Worm (Caenorhabditis elegans) whole organism, L4 larva: ENCODE results near the gene ZK1128.1.

Experiments used
- T20F7.1 ChIP-seq: fragments of 200-800 bp; sonication (Bioruptor generic); optimal IDR thresholded peaks from 2 replicates; lab custom pipeline; 2018; ENCODE audit warnings: mild to moderate bottlenecking, missing genetic modification characterization, missing compliant biosample characterization
- ama-1 ChIP-seq: fragments of 150-350 bp; optimal IDR thresholded peaks from 2 replicates; lab custom pipeline; 2014; ENCODE audit warnings: inconsistent platforms, mixed read lengths
- mxl-2 ChIP-seq: fragments of 200-800 bp; sonication (Bioruptor generic); conservative IDR thresholded peaks from 2 replicates; pipeline ENCODE4 v1.3.6; 2022; ENCODE audit warnings: missing genetic modification reagents, missing genetic modification characterization, missing compliant biosample characterization

- TF ChIP-seq mxl-2 (GFP tag; lab: Robert Waterston, UW) (no peak), ama-1 (lab: Kevin White, UChicago) (no peak), T20F7.1 (no peak)
Observed at ce11 chrIII:10152495-10152894, 37.9 kb upstream of the ZK1128.1 start, which contains the start of gene nac-3.
